Fruit fly (Drosophila melanogaster): Measurements from ENCODE around the gene Sirt1.

Sirt1 gene

dm6 chr2L:13145035-13145683 is 20.2 kb upstream of the Sirt1 start (continued):
- TF ChIP-seq rib (GFP tag; IDR thresholded peaks at IDR 0.05): peak; percentile 73; the same call in 1 of the 2 replicates
- TF ChIP-seq ewg (GFP tag; optimal IDR thresholded peaks at IDR 0.05): peak; percentile 23

- peak; percentile 14 for TF ChIP-seq nom (GFP tag; optimal IDR thresholded peaks at IDR 0.05)
- TF ChIP-seq Med (GFP tag): peak; percentile 9
- no peak for TF ChIP-seq CG16815 (GFP tag; optimal IDR thresholded peaks at IDR 0.05)
- TF ChIP-seq CG4404 (GFP tag; IDR thresholded peaks at IDR 0.05): no peak
- peak; percentile 12 for TF ChIP-seq CG11504 (tag; optimal IDR thresholded peaks at IDR 0.05)
- 0 out of 3 replicates have a peak, but pooled peaks have one; percentile 32 for TF ChIP-seq CG3726 (GFP tag; IDR thresholded peaks at IDR 0.05)
- 0 out of 3 replicates have a peak, but pooled peaks have one; percentile 14 for TF ChIP-seq CG17361 (GFP tag; IDR thresholded peaks at IDR 0.05)
- no peak for TF ChIP-seq CG2199 (GFP tag; IDR thresholded peaks at IDR 0.05)
- TF ChIP-seq chinmo (GFP tag; IDR thresholded peaks at IDR 0.05; ENCODE audit: partially characterized antibody): no peak
Measured at dm6 chr2L:13146254-13146653, 19.1 kb upstream of the Sirt1 start.

- TF ChIP-seq CG12219 (GFP tag; optimal IDR thresholded peaks at IDR 0.05) (no peak), HLH3B (GFP tag; IDR thresholded peaks at IDR 0.05) (peak; percentile 31; the same call in 1 of the 2 replicates), crol (GFP tag; IDR thresholded peaks at IDR 0.05) (no peak), ato (GFP tag; IDR thresholded peaks at IDR 0.05; ENCODE audit: partially characterized antibody) (no peak), CG17328 (GFP tag; IDR thresholded peaks at IDR 0.05) (0 out of 2 replicates have a peak, but pooled peaks have one; percentile 23), Dbx (GFP tag; IDR thresholded peaks at IDR 0.05) (no peak), CG6272 (GFP tag; IDR thresholded peaks at IDR 0.05) (no peak; the same call in 1 of the 2 replicates), CG5180 (GFP tag; optimal IDR thresholded peaks at IDR 0.05) (peak; percentile 91), CG7963 (GFP tag; IDR thresholded peaks at IDR 0.05; ENCODE audit: partially characterized antibody) (no peak), CG10209 (GFP tag; optimal IDR thresholded peaks at IDR 0.05) (no peak), Med (GFP tag) (peak; percentile 41), CG4730 (GFP tag; IDR thresholded peaks at IDR 0.05) (no peak), CG9215 (GFP tag; IDR thresholded peaks at IDR 0.05) (no peak), Antp (GFP tag; optimal IDR thresholded peaks at IDR 0.05) (no peak), Jarid2 (GFP tag; optimal IDR thresholded peaks at IDR 0.05) (no peak), Nf-YA (GFP tag; IDR thresholded peaks at IDR 0.05) (no peak)
Measured at dm6 chr2L:13154313-13154712, 11.1 kb upstream of the Sirt1 start.

dm6 chr2L:13156349-13156748 is 9.0 kb upstream of the Sirt1 start:
- TF ChIP-seq mirr (GFP tag; optimal IDR thresholded peaks at IDR 0.05) (no peak), CG11504 (tag; optimal IDR thresholded peaks at IDR 0.05) (peak; percentile 61), Lhr (GFP tag; optimal IDR thresholded peaks at IDR 0.05) (no peak), NK7.1 (GFP tag; optimal IDR thresholded peaks at IDR 0.05) (no peak), Atf6 (GFP tag; IDR thresholded peaks at IDR 0.05) (0 out of 2 replicates have a peak, but pooled peaks have one; percentile 38), GATAe (GFP tag; conservative IDR thresholded peaks at IDR 0.05) (no peak), CG12769 (tag; optimal IDR thresholded peaks at IDR 0.05) (no peak), CG17385 (GFP tag; optimal IDR thresholded peaks at IDR 0.05) (peak; percentile 7), Myb (GFP tag; optimal IDR thresholded peaks at IDR 0.05) (no peak), unpg (GFP tag; optimal IDR thresholded peaks at IDR 0.05) (peak; percentile 24), CG10209 (GFP tag; optimal IDR thresholded peaks at IDR 0.05) (peak; percentile 3), pan (optimal IDR thresholded peaks at IDR 0.05) (no peak), pan (GFP tag; optimal IDR thresholded peaks at IDR 0.05 in 1 of 2, IDR thresholded peaks at IDR 0.05 in 1 of 2) (peak in 1 of 2 experiments; percentile 43), row (GFP tag; IDR thresholded peaks at IDR 0.05) (peak; percentile 44; the same call in 1 of the 3 replicates), Gug (GFP tag; IDR thresholded peaks at IDR 0.05) (no peak), Eip74EF (GFP tag; optimal IDR thresholded peaks at IDR 0.05) (no peak), hkb (optimal IDR thresholded peaks at IDR 0.05) (no peak), hkb (GFP tag; IDR thresholded peaks at IDR 0.05) (peak; percentile 57), Ada2b (GFP tag; IDR thresholded peaks at IDR 0.05) (0 out of 2 replicates have a peak, but pooled peaks have one; percentile 9), CG11695 (GFP tag; IDR thresholded peaks at IDR 0.05) (peak; percentile 61; the same call in 2 of the 3 replicates), CG17361 (GFP tag; IDR thresholded peaks at IDR 0.05) (0 out of 3 replicates have a peak, but pooled peaks have one; percentile 37), so (GFP tag; IDR thresholded peaks at IDR 0.05) (0 out of 3 replicates have a peak, but pooled peaks have one; percentile 39)

Measured in whole organism, embryonic.